Worm (Caenorhabditis elegans) whole organism, late embryonic: ENCODE results near the gene F53B3.6.

ENCODE experiments used
- C08G9.2 ChIP-seq: sonication (generic microtip); optimal IDR thresholded peaks from 2 replicates; lab custom pipeline; 2016; ENCODE audit warnings: mild to moderate bottlenecking, missing genetic modification characterization, moderate library complexity, missing compliant biosample characterization
- C38D4.7 ChIP-seq: fragments of 200-800 bp; sonication (Bioruptor generic); optimal IDR thresholded peaks from 2 replicates; lab custom pipeline; 2018; ENCODE audit warnings: mild to moderate bottlenecking, missing genetic modification characterization, moderate library complexity, missing compliant biosample characterization
- K02D7.2 ChIP-seq: sonication (generic microtip); optimal IDR thresholded peaks from 2 replicates; lab custom pipeline; 2017; ENCODE audit warnings: mild to moderate bottlenecking, missing genetic modification characterization, missing compliant biosample characterization
- K09A11.1 ChIP-seq: sonication (generic microtip); optimal IDR thresholded peaks from 2 replicates; lab custom pipeline; 2017; ENCODE audit warnings: antibody characterized with exemption, mild to moderate bottlenecking, missing genetic modification characterization, missing compliant biosample characterization; ENCODE audit not compliant: insufficient read depth
- Y22D7AL.16 ChIP-seq: sonication (generic microtip); optimal IDR thresholded peaks from 2 replicates; lab custom pipeline; 2016; ENCODE audit warnings: missing genetic modification characterization, missing compliant biosample characterization
- ahr-1 ChIP-seq: sonication (generic microtip); optimal IDR thresholded peaks from 2 replicates; lab custom pipeline; 2016; ENCODE audit warnings: missing genetic modification characterization, missing compliant biosample characterization
- ama-1 ChIP-seq: fragments of 150-350 bp; optimal IDR thresholded peaks from 2 replicates; lab custom pipeline; 2014
- ceh-14 ChIP-seq: sonication (generic microtip); optimal IDR thresholded peaks from 2 replicates; lab custom pipeline; 2016; ENCODE audit warnings: missing genotype, missing genetic modification characterization, missing compliant biosample characterization
- ceh-18 ChIP-seq: sonication (generic microtip); optimal IDR thresholded peaks from 2 replicates; lab custom pipeline; 2016; ENCODE audit warnings: missing genetic modification characterization, missing compliant biosample characterization
- ceh-19 ChIP-seq: fragments of 200-800 bp; sonication (Bioruptor generic); optimal IDR thresholded peaks from 2 replicates; lab custom pipeline; 2018; ENCODE audit warnings: mild to moderate bottlenecking, missing genetic modification characterization, missing compliant biosample characterization
- ceh-2 ChIP-seq: sonication (generic microtip); optimal IDR thresholded peaks from 2 replicates; lab custom pipeline; 2016; ENCODE audit warnings: missing genotype, missing genetic modification characterization, missing compliant biosample characterization
- ceh-22 ChIP-seq: sonication (generic microtip); optimal IDR thresholded peaks from 2 replicates; lab custom pipeline; 2017; ENCODE audit warnings: missing biosample characterization, missing genetic modification characterization
- ceh-24 ChIP-seq: sonication (generic microtip); optimal IDR thresholded peaks from 2 replicates; lab custom pipeline; 2016; ENCODE audit warnings: mild to moderate bottlenecking, missing genetic modification characterization, missing compliant biosample characterization
- ceh-30 ChIP-seq: fragments of 150-350 bp; optimal IDR thresholded peaks from 2 replicates; lab custom pipeline; 2014; ENCODE audit warnings: missing biosample characterization, missing genetic modification characterization
- ceh-31 ChIP-seq: sonication (generic microtip); optimal IDR thresholded peaks from 2 replicates; lab custom pipeline; 2016; ENCODE audit warnings: missing genetic modification characterization, missing compliant biosample characterization
- ceh-45 ChIP-seq: fragments of 200-800 bp; sonication (Bioruptor generic); IDR thresholded peaks from 2 replicates; pipeline ENCODE4 v1.3.6; 2022; ENCODE audit warnings: missing genetic modification reagents, missing genetic modification characterization, missing compliant biosample characterization
- ceh-6 ChIP-seq: fragments of 200-800 bp; sonication (Bioruptor generic); optimal IDR thresholded peaks from 2 replicates; lab custom pipeline; 2018; ENCODE audit warnings: mild to moderate bottlenecking, missing genetic modification characterization, missing compliant biosample characterization
- ceh-9 ChIP-seq: sonication (generic microtip); optimal IDR thresholded peaks from 2 replicates; lab custom pipeline; 2016; ENCODE audit warnings: mild to moderate bottlenecking, missing genetic modification characterization, inconsistent platforms, missing compliant biosample characterization
- dmd-4 ChIP-seq: sonication (generic microtip); optimal IDR thresholded peaks from 2 replicates; lab custom pipeline; 2016; ENCODE audit warnings: borderline replicate concordance, missing genetic modification characterization, missing compliant biosample characterization
- dve-1 ChIP-seq: sonication (generic microtip); optimal IDR thresholded peaks from 2 replicates; lab custom pipeline; 2017; ENCODE audit warnings: antibody characterized with exemption, mild to moderate bottlenecking, missing genetic modification characterization, missing compliant biosample characterization
- elt-2 ChIP-seq: sonication (generic microtip); optimal IDR thresholded peaks from 2 replicates; lab custom pipeline; 2016; ENCODE audit warnings: missing genetic modification reagents, missing genetic modification characterization, missing compliant biosample characterization
- ets-4 ChIP-seq: sonication (generic microtip); optimal IDR thresholded peaks from 2 replicates; lab custom pipeline; 2016; ENCODE audit warnings: missing genetic modification characterization, missing compliant biosample characterization
- eyg-1 ChIP-seq: sonication (generic microtip); optimal IDR thresholded peaks from 2 replicates; lab custom pipeline; 2016; ENCODE audit warnings: missing genotype, missing genetic modification characterization, missing compliant biosample characterization
- fkh-10 ChIP-seq: fragments of 150-350 bp; optimal IDR thresholded peaks from 2 replicates; lab custom pipeline; 2014; ENCODE audit warnings: missing biosample characterization, missing genetic modification reagents, missing genetic modification characterization
- gmeb-2 ChIP-seq: sonication (generic microtip); optimal IDR thresholded peaks from 2 replicates; lab custom pipeline; 2016; ENCODE audit warnings: missing genetic modification characterization, inconsistent platforms, missing compliant biosample characterization
- hlh-15 ChIP-seq: sonication (generic microtip); optimal IDR thresholded peaks from 2 replicates; lab custom pipeline; 2016; ENCODE audit warnings: missing genetic modification characterization, missing compliant biosample characterization
- hlh-8 ChIP-seq: sonication (generic microtip); optimal IDR thresholded peaks from 2 replicates; lab custom pipeline; 2016; ENCODE audit warnings: missing genotype, missing genetic modification characterization, missing compliant biosample characterization
- lin-11 ChIP-seq: fragments of 200-800 bp; sonication (Bioruptor generic); optimal IDR thresholded peaks from 2 replicates; lab custom pipeline; 2018; ENCODE audit warnings: mild to moderate bottlenecking, missing genetic modification characterization, missing compliant biosample characterization
- mec-3 ChIP-seq: sonication (generic microtip); optimal IDR thresholded peaks from 2 replicates; lab custom pipeline; 2016; ENCODE audit warnings: borderline replicate concordance, missing genetic modification characterization, missing compliant biosample characterization
- nhr-232 ChIP-seq: sonication (generic microtip); optimal IDR thresholded peaks from 2 replicates; lab custom pipeline; 2016; ENCODE audit warnings: missing genetic modification characterization, missing compliant biosample characterization
- npax-4 ChIP-seq: sonication (generic microtip); optimal IDR thresholded peaks from 2 replicates; lab custom pipeline; 2016; ENCODE audit warnings: missing genetic modification characterization, missing compliant biosample characterization
- odd-2 ChIP-seq: sonication (generic microtip); optimal IDR thresholded peaks from 2 replicates; lab custom pipeline; 2017; ENCODE audit warnings: antibody characterized with exemption, mild to moderate bottlenecking, missing genetic modification characterization, missing compliant biosample characterization
- pha-2 ChIP-seq: sonication (generic microtip); optimal IDR thresholded peaks from 2 replicates; lab custom pipeline; 2017; ENCODE audit warnings: mild to moderate bottlenecking, missing genetic modification characterization, missing compliant biosample characterization
- pha-4 ChIP-seq: fragments of 150-350 bp; optimal IDR thresholded peaks from 2 replicates; lab custom pipeline; 2018; ENCODE audit warnings: missing biosample characterization, missing genetic modification reagents, missing genetic modification characterization
- rnt-1 ChIP-seq: sonication (generic microtip); optimal IDR thresholded peaks from 2 replicates; lab custom pipeline; 2016; ENCODE audit warnings: missing genetic modification characterization, missing compliant biosample characterization
- sdc-2 ChIP-seq: sonication (generic microtip); optimal IDR thresholded peaks from 2 replicates; lab custom pipeline; 2016; ENCODE audit warnings: missing genotype, missing genetic modification characterization, missing compliant biosample characterization
- sox-4 ChIP-seq: sonication (generic microtip); optimal IDR thresholded peaks from 2 replicates; lab custom pipeline; 2017; ENCODE audit warnings: mild to moderate bottlenecking, missing genetic modification characterization, inconsistent platforms, missing compliant biosample characterization
- syd-9 ChIP-seq: sonication (generic microtip); optimal IDR thresholded peaks from 2 replicates; lab custom pipeline; 2016; ENCODE audit warnings: mild to moderate bottlenecking, missing genetic modification characterization, moderate library complexity, missing compliant biosample characterization
- tbx-7 ChIP-seq: sonication (generic microtip); optimal IDR thresholded peaks from 2 replicates; lab custom pipeline; 2016; ENCODE audit warnings: missing genotype, missing genetic modification characterization, missing compliant biosample characterization
- ttx-3 ChIP-seq: sonication (generic microtip); optimal IDR thresholded peaks from 2 replicates; lab custom pipeline; 2016; ENCODE audit warnings: missing genetic modification reagents, missing genetic modification characterization, missing compliant biosample characterization
- unc-42 ChIP-seq: sonication (generic microtip); optimal IDR thresholded peaks from 2 replicates; lab custom pipeline; 2016; ENCODE audit warnings: missing genotype, missing genetic modification characterization, missing compliant biosample characterization
- unc-55 ChIP-seq: sonication (generic microtip); optimal IDR thresholded peaks from 2 replicates; lab custom pipeline; 2017; ENCODE audit warnings: missing biosample characterization, missing genetic modification reagents, missing genetic modification characterization
- unc-86 ChIP-seq: sonication (generic microtip); optimal IDR thresholded peaks from 2 replicates; lab custom pipeline; 2016; ENCODE audit warnings: missing genetic modification characterization, missing compliant biosample characterization
- ztf-16 ChIP-seq: sonication (generic microtip); optimal IDR thresholded peaks from 2 replicates; lab custom pipeline; 2017; ENCODE audit warnings: missing genetic modification characterization, missing compliant biosample characterization

F53B3.6 gene

ce11 chrX:2852388-2852908 lies 11.6 kb upstream of the F53B3.6 start, which contains the start of gene kin-29 (continued):
- TF ChIP-seq K09A11.1 (tag; lab: Kevin White, UChicago) (no peak), ceh-30 (tag; lab: Kevin White, UChicago) (no peak), sdc-2 (tag; lab: Kevin White, UChicago) (peak; percentile 89), gmeb-2 (tag; lab: Kevin White, UChicago) (no peak), unc-86 (tag; lab: Kevin White, UChicago) (peak; percentile 29), ceh-14 (peak; percentile 94), lin-11 (no peak), pha-2 (tag; lab: Kevin White, UChicago) (peak; percentile 45), syd-9 (peak; percentile 68), npax-4 (tag; lab: Kevin White, UChicago) (peak; percentile 3), fkh-10 (peak; percentile 60), C38D4.7 (GFP tag; lab: Kevin White, UChicago) (peak; percentile 5), dve-1 (peak; percentile 68), eyg-1 (tag; lab: Kevin White, UChicago) (peak; percentile 19), K02D7.2 (no peak), ceh-9 (tag; lab: Kevin White, UChicago) (no peak), unc-55 (GFP tag; lab: Kevin White, UChicago) (peak; percentile 86), ceh-6 (peak; percentile 52), ttx-3 (tag; lab: Kevin White, UChicago) (no peak), Y22D7AL.16 (tag; lab: Kevin White, UChicago) (no peak), tbx-7 (tag; lab: Kevin White, UChicago) (no peak), hlh-8 (tag; lab: Kevin White, UChicago) (peak; percentile 76), ceh-31 (tag; lab: Kevin White, UChicago) (peak; percentile 94), ceh-22 (tag; lab: Kevin White, UChicago) (no peak), sox-4 (tag; lab: Kevin White, UChicago) (peak; percentile 68), ahr-1 (tag; lab: Kevin White, UChicago) (no peak), ceh-18 (tag; lab: Kevin White, UChicago) (peak; percentile 98), ets-4 (tag; lab: Kevin White, UChicago) (peak; percentile 61), odd-2 (no peak), C08G9.2 (tag; lab: Kevin White, UChicago) (peak; percentile 67), pha-4 (tag; lab: Kevin White, UChicago) (no peak), ceh-2 (tag; lab: Kevin White, UChicago) (peak; percentile 82), nhr-232 (tag; lab: Kevin White, UChicago) (no peak), ceh-45 (GFP tag; lab: Robert Waterston, UW) (no peak), ztf-16 (peak; percentile 64), elt-2 (peak; percentile 36), ama-1 (lab: Kevin White, UChicago) (no peak), ceh-24 (tag; lab: Kevin White, UChicago) (no peak), hlh-15 (no peak), unc-42 (tag; lab: Kevin White, UChicago) (peak; percentile 78)

- TF ChIP-seq mec-3 (tag; lab: Kevin White, UChicago): no peak
- TF ChIP-seq fkh-10: no peak
- TF ChIP-seq ahr-1 (tag; lab: Kevin White, UChicago): no peak
- TF ChIP-seq sox-4 (tag; lab: Kevin White, UChicago): no peak
- no peak for TF ChIP-seq rnt-1 (tag; lab: Kevin White, UChicago)
- no peak for TF ChIP-seq ama-1 (lab: Kevin White, UChicago)
- TF ChIP-seq dmd-4 (tag; lab: Kevin White, UChicago): no peak
- no peak for TF ChIP-seq ceh-31 (tag; lab: Kevin White, UChicago)
- no peak for TF ChIP-seq ceh-19 (GFP tag; lab: Kevin White, UChicago)
These were observed 10.1 kb upstream of the F53B3.6 start for ce11 chrX:2853963-2854362.
